Fruit fly (Drosophila melanogaster) whole organism, prepupa: Measurements from ENCODE around the gene Nedd4.

Source experiments
- Blimp-1 ChIP-seq: fragments of 200-800 bp; sonication (Bioruptor generic); optimal IDR thresholded peaks from 3 replicates; lab custom pipeline; 2017; ENCODE audit warnings: missing biosample characterization, missing genetic modification characterization, mild to moderate bottlenecking, moderate library complexity, missing genetic modification reagents
- CG10631 ChIP-seq: fragments of 200-800 bp; sonication (Bioruptor generic); optimal IDR thresholded peaks from 2 replicates; lab custom pipeline; 2016; ENCODE audit warnings: missing biosample characterization, missing genetic modification characterization
- CG10669 ChIP-seq: fragments of 200-800 bp; sonication (Bioruptor generic); optimal IDR thresholded peaks from 3 replicates; lab custom pipeline; 2018; ENCODE audit warnings: missing biosample characterization, mild to moderate bottlenecking, missing genetic modification characterization, moderate library complexity
- CG11762 ChIP-seq: fragments of 200-800 bp; sonication (Bioruptor generic); optimal IDR thresholded peaks from 3 replicates; lab custom pipeline; 2016; ENCODE audit warnings: missing biosample characterization, missing genetic modification characterization; ENCODE audit not compliant: insufficient read depth
- CG15336 ChIP-seq: fragments of 200-800 bp; sonication (Bioruptor generic); IDR thresholded peaks from 2 replicates; pipeline ENCODE4 v1.3.6; 2022; ENCODE audit warnings: missing biosample characterization, missing genetic modification characterization
- CG1621 ChIP-seq: fragments of 200-800 bp; sonication (Bioruptor generic); optimal IDR thresholded peaks from 3 replicates; lab custom pipeline; 2018; ENCODE audit warnings: missing biosample characterization, mild to moderate bottlenecking, missing genetic modification characterization
- CG16779 ChIP-seq: fragments of 200-800 bp; sonication (Bioruptor generic); optimal IDR thresholded peaks from 3 replicates; lab custom pipeline; 2017; ENCODE audit warnings: missing biosample characterization, mild to moderate bottlenecking, missing genetic modification characterization
- CG32006 ChIP-seq: fragments of 200-800 bp; sonication (Bioruptor generic); optimal IDR thresholded peaks from 3 replicates; lab custom pipeline; 2017; ENCODE audit warnings: missing biosample characterization, mild to moderate bottlenecking, missing genetic modification characterization
- CG3919 ChIP-seq: fragments of 200-800 bp; sonication (Bioruptor generic); optimal IDR thresholded peaks from 3 replicates; lab custom pipeline; 2016; ENCODE audit warnings: missing biosample characterization, missing genetic modification characterization
- CG4318 ChIP-seq: fragments of 200-800 bp; sonication (Bioruptor generic); optimal IDR thresholded peaks from 3 replicates; lab custom pipeline; 2017; ENCODE audit warnings: missing biosample characterization, mild to moderate bottlenecking, missing genetic modification characterization
- CG6163 ChIP-seq: fragments of 200-800 bp; sonication (Bioruptor generic); IDR thresholded peaks from 3 replicates; pipeline ENCODE4 v1.3.6; 2022; ENCODE audit warnings: missing biosample characterization, missing genetic modification characterization
- CG6276 ChIP-seq: fragments of 200-800 bp; sonication (Bioruptor generic); optimal IDR thresholded peaks from 2 replicates; lab custom pipeline; 2017; ENCODE audit warnings: missing biosample characterization, mild to moderate bottlenecking, missing genetic modification characterization
- CG6808 ChIP-seq: fragments of 200-800 bp; sonication (Bioruptor generic); optimal IDR thresholded peaks from 3 replicates; lab custom pipeline; 2017; ENCODE audit warnings: missing biosample characterization, missing genetic modification characterization, mild to moderate bottlenecking, moderate library complexity, missing genetic modification reagents
- CG8319 ChIP-seq: fragments of 200-800 bp; sonication (Bioruptor generic); optimal IDR thresholded peaks from 3 replicates; lab custom pipeline; 2016; ENCODE audit warnings: missing biosample characterization, missing genetic modification characterization
- CG8632 ChIP-seq: fragments of 200-800 bp; sonication (Bioruptor generic); optimal IDR thresholded peaks from 3 replicates; lab custom pipeline; 2016; ENCODE audit warnings: missing biosample characterization, missing genetic modification characterization
- CG9139 ChIP-seq: fragments of 200-800 bp; sonication (Bioruptor generic); optimal IDR thresholded peaks from 3 replicates; lab custom pipeline; 2017; ENCODE audit warnings: missing biosample characterization, mild to moderate bottlenecking, missing genetic modification characterization
- Eip75B ChIP-seq: fragments of 200-800 bp; sonication (Bioruptor generic); optimal IDR thresholded peaks from 3 replicates; lab custom pipeline; 2016; ENCODE audit warnings: missing biosample characterization, missing genetic modification characterization
- Eip78C ChIP-seq: fragments of 200-800 bp; sonication (Bioruptor generic); peaks from one replicate; lab custom pipeline; 2016; ENCODE audit warnings: missing biosample characterization, missing genetic modification characterization
- Ets21C ChIP-seq: fragments of 200-800 bp; sonication (Bioruptor generic); optimal IDR thresholded peaks from 3 replicates; lab custom pipeline; 2016; ENCODE audit warnings: missing biosample characterization, missing genetic modification characterization
- Gug ChIP-seq: fragments of 200-800 bp; sonication (Bioruptor generic); IDR thresholded peaks from 2 replicates; pipeline ENCODE4 v1.3.6; 2022; ENCODE audit warnings: missing biosample characterization, missing genetic modification characterization
- Hr38 ChIP-seq: sonication (Bioruptor generic); optimal IDR thresholded peaks from 2 replicates; lab custom pipeline; 2016; ENCODE audit warnings: missing biosample characterization, missing genetic modification characterization
- Hr4 ChIP-seq: fragments of 200-800 bp; sonication (Bioruptor generic); optimal IDR thresholded peaks from 3 replicates; lab custom pipeline; 2016; ENCODE audit warnings: missing biosample characterization, missing genetic modification characterization
- Lpt ChIP-seq: fragments of 200-800 bp; sonication (Bioruptor generic); optimal IDR thresholded peaks from 3 replicates; lab custom pipeline; 2016; ENCODE audit warnings: missing biosample characterization, missing genetic modification characterization
- Met ChIP-seq: fragments of 200-800 bp; sonication (Bioruptor generic); optimal IDR thresholded peaks from 3 replicates; lab custom pipeline; 2016; ENCODE audit warnings: missing biosample characterization, missing genetic modification characterization
- OdsH ChIP-seq: fragments of 200-800 bp; sonication (Bioruptor generic); optimal IDR thresholded peaks from 3 replicates; lab custom pipeline; 2016; ENCODE audit warnings: missing biosample characterization, missing genetic modification characterization
- Smox ChIP-seq: fragments of 200-800 bp; sonication (Bioruptor generic); optimal IDR thresholded peaks from 3 replicates; lab custom pipeline; 2016; ENCODE audit warnings: missing biosample characterization, missing genetic modification characterization
- Sox15 ChIP-seq: fragments of 200-800 bp; sonication (Bioruptor generic); optimal IDR thresholded peaks from 3 replicates; lab custom pipeline; 2016; ENCODE audit warnings: missing biosample characterization, missing genetic modification characterization
- achi ChIP-seq: fragments of 200-800 bp; sonication (Bioruptor generic); optimal IDR thresholded peaks from 3 replicates; lab custom pipeline; 2016; ENCODE audit warnings: missing biosample characterization, missing genetic modification characterization
- cyc ChIP-seq: fragments of 200-800 bp; sonication (Bioruptor generic); optimal IDR thresholded peaks from 3 replicates; lab custom pipeline; 2016; ENCODE audit warnings: missing biosample characterization, missing genetic modification characterization
- dac ChIP-seq: fragments of 200-800 bp; sonication (Bioruptor generic); optimal IDR thresholded peaks from 2 replicates; lab custom pipeline; 2017; ENCODE audit warnings: missing biosample characterization, mild to moderate bottlenecking, missing genetic modification characterization
- dsx ChIP-seq: fragments of 200-800 bp; optimal IDR thresholded peaks from 3 replicates; lab custom pipeline; 2019; ENCODE audit warnings: missing biosample characterization, mild to moderate bottlenecking, missing genetic modification characterization, moderate library complexity; ENCODE audit not compliant: poor library complexity, severe bottlenecking
- eg ChIP-seq: fragments of 200-800 bp; sonication (Bioruptor generic); IDR thresholded peaks from 3 replicates; pipeline ENCODE4 v1.3.6; 2022; ENCODE audit warnings: missing biosample characterization, missing genetic modification characterization
- esn ChIP-seq: fragments of 200-800 bp; sonication (Bioruptor generic); optimal IDR thresholded peaks from 2 replicates; lab custom pipeline; 2016; ENCODE audit warnings: missing biosample characterization, mild to moderate bottlenecking, missing genetic modification characterization, moderate library complexity
- fd59A ChIP-seq: fragments of 200-800 bp; sonication (Bioruptor generic); optimal IDR thresholded peaks from 2 replicates; lab custom pipeline; 2017; ENCODE audit warnings: missing biosample characterization, mild to moderate bottlenecking, missing genetic modification characterization, missing genetic modification reagents
- fd85E ChIP-seq: fragments of 200-800 bp; sonication (Bioruptor generic); optimal IDR thresholded peaks from 3 replicates; lab custom pipeline; 2016; ENCODE audit warnings: missing biosample characterization, missing genetic modification characterization
- fkh ChIP-seq: fragments of 200-800 bp; sonication (Bioruptor generic); optimal IDR thresholded peaks from 3 replicates; lab custom pipeline; 2017; ENCODE audit warnings: missing biosample characterization, mild to moderate bottlenecking, missing genetic modification characterization, moderate library complexity
- net ChIP-seq: fragments of 200-800 bp; sonication (Bioruptor generic); optimal IDR thresholded peaks from 3 replicates; lab custom pipeline; 2016; ENCODE audit warnings: missing biosample characterization, missing genetic modification characterization
- salr ChIP-seq, 2 experiments: fragments of 200-800 bp; sonication (Bioruptor generic); optimal IDR thresholded peaks; 3 replicates each; lab custom pipeline; 2016 to 2018; ENCODE audit warnings: missing biosample characterization in 2 of 2, missing genetic modification characterization in 2 of 2, mild to moderate bottlenecking in 1 of 2
- ss ChIP-seq, 2 experiments: fragments of 200-800 bp; sonication (Bioruptor generic); optimal IDR thresholded peaks; 2 replicates in 1 of 2; 3 replicates in 1 of 2; lab custom pipeline; 2017 to 2018; ENCODE audit warnings: mild to moderate bottlenecking in 2 of 2, missing biosample characterization in 2 of 2, missing genetic modification characterization in 2 of 2, moderate library complexity in 1 of 2
- svp ChIP-seq: fragments of 200-800 bp; sonication (Bioruptor generic); peaks from one replicate; lab custom pipeline; 2016; ENCODE audit warnings: missing biosample characterization, missing genetic modification characterization
- topi ChIP-seq: fragments of 200-800 bp; sonication (Bioruptor generic); optimal IDR thresholded peaks from 3 replicates; lab custom pipeline; 2016; ENCODE audit warnings: missing biosample characterization, missing genetic modification characterization
- vri ChIP-seq: fragments of 200-800 bp; sonication (Bioruptor generic); optimal IDR thresholded peaks from 3 replicates; lab custom pipeline; 2016; ENCODE audit warnings: missing biosample characterization, mild to moderate bottlenecking, missing genetic modification characterization

Gene Nedd4

dm6 chr3L:17579121-17579520, 49.2 kb downstream of the Nedd4 start (continued):
- TF ChIP-seq CG10669 (GFP tag; lab: Kevin White, UChicago): no peak
- TF ChIP-seq CG8632 (GFP tag; lab: Kevin White, UChicago): peak; percentile 6
- no peak for TF ChIP-seq fd85E (GFP tag; lab: Kevin White, UChicago)
- TF ChIP-seq CG16779 (tag; lab: Kevin White, UChicago): no peak
- TF ChIP-seq vri (GFP tag; lab: Kevin White, UChicago): no peak
- TF ChIP-seq Eip75B (GFP tag; lab: Kevin White, UChicago): peak; percentile 9
- no peak for TF ChIP-seq cyc (GFP tag; lab: Kevin White, UChicago)
- peak; percentile 86 for TF ChIP-seq Eip78C (GFP tag; lab: Kevin White, UChicago)
- no peak for TF ChIP-seq CG1621
- TF ChIP-seq net (GFP tag; lab: Kevin White, UChicago): no peak
- no peak for TF ChIP-seq Hr38 (GFP tag; lab: Kevin White, UChicago)
- no peak for TF ChIP-seq Sox15 (GFP tag; lab: Kevin White, UChicago)
- no peak for TF ChIP-seq dsx (GFP tag; lab: Kevin White, UChicago)
- TF ChIP-seq salr (GFP tag; optimal IDR thresholded peaks at IDR 0.05; lab: Kevin White, UChicago): peak in 1 of 2 experiments; percentile 33
- TF ChIP-seq CG10631 (GFP tag; lab: Kevin White, UChicago): peak; percentile 53
- TF ChIP-seq CG6808 (GFP tag; lab: Kevin White, UChicago): peak; percentile 1
- TF ChIP-seq CG8319 (GFP tag; lab: Kevin White, UChicago): no peak

- TF ChIP-seq Blimp-1 (GFP tag; lab: Kevin White, UChicago): peak; percentile 1
- TF ChIP-seq fd59A: no peak
- TF ChIP-seq Smox (GFP tag; lab: Kevin White, UChicago): no peak
- TF ChIP-seq esn (GFP tag; lab: Kevin White, UChicago): no peak
- TF ChIP-seq vri (GFP tag; lab: Kevin White, UChicago): peak; percentile 50
- TF ChIP-seq svp (GFP tag; lab: Kevin White, UChicago): peak; percentile 87
- TF ChIP-seq, all 60 proteins: peak for 3
Measured at dm6 chr3L:17579626-17580025, 49.7 kb downstream of the Nedd4 start.

dm6 chr3L:17584718-17585117, 54.8 kb downstream of the Nedd4 start:
- TF ChIP-seq Gug (GFP tag; lab: Robert Waterston, UW) (0 out of 2 replicates have a peak, but pooled peaks have one; percentile 34), fkh (GFP tag; lab: Kevin White, UChicago) (peak; percentile 0), Met (GFP tag; lab: Kevin White, UChicago) (no peak), CG6276 (GFP tag; lab: Kevin White, UChicago) (no peak)
- TF ChIP-seq, all 60 proteins: peak for 2

- TF ChIP-seq cyc (GFP tag; lab: Kevin White, UChicago) (no peak), Lpt (peak; percentile 15), eg (GFP tag; lab: Robert Waterston, UW) (peak; percentile 37; the same call in 2 of the 3 replicates), CG32006 (GFP tag; lab: Kevin White, UChicago) (peak; percentile 66), Blimp-1 (GFP tag; lab: Kevin White, UChicago) (no peak), Ets21C (GFP tag; lab: Kevin White, UChicago) (no peak), CG6808 (GFP tag; lab: Kevin White, UChicago) (no peak), CG15336 (GFP tag; lab: Robert Waterston, UW) (no peak), CG11762 (GFP tag; lab: Kevin White, UChicago) (no peak), CG4318 (GFP tag; lab: Kevin White, UChicago) (peak; percentile 51), topi (GFP tag; lab: Kevin White, UChicago) (no peak), CG3919 (GFP tag; lab: Kevin White, UChicago) (no peak), CG6163 (GFP tag; lab: Robert Waterston, UW) (no peak; the same call in 2 of the 3 replicates), Sox15 (GFP tag; lab: Kevin White, UChicago) (no peak), esn (GFP tag; lab: Kevin White, UChicago) (no peak), achi (GFP tag; lab: Kevin White, UChicago) (peak; percentile 25), dsx (GFP tag; lab: Kevin White, UChicago) (no peak), dac (GFP tag; lab: Kevin White, UChicago) (no peak), svp (GFP tag; lab: Kevin White, UChicago) (no peak), ss (GFP tag; optimal IDR thresholded peaks at IDR 0.05; lab: Kevin White, UChicago) (no peak), CG8632 (GFP tag; lab: Kevin White, UChicago) (no peak), CG9139 (GFP tag; lab: Kevin White, UChicago) (no peak), Hr38 (GFP tag; lab: Kevin White, UChicago) (no peak), CG10631 (GFP tag; lab: Kevin White, UChicago) (peak; percentile 44), Hr4 (GFP tag; lab: Kevin White, UChicago) (no peak), CG6276 (GFP tag; lab: Kevin White, UChicago) (peak; percentile 31), Eip78C (GFP tag; lab: Kevin White, UChicago) (no peak), salr (GFP tag; optimal IDR thresholded peaks at IDR 0.05; lab: Kevin White, UChicago) (peak in 1 of 2 experiments; percentile 64), fd85E (GFP tag; lab: Kevin White, UChicago) (no peak), OdsH (GFP tag; lab: Kevin White, UChicago) (peak; percentile 10)
Measured at dm6 chr3L:17586370-17587048, 56.6 kb downstream of the Nedd4 start.
